Worm (Caenorhabditis elegans) whole organism, L1 larva: Measurements from ENCODE around the gene cutl-5.
A peak's percentile ranks its signal among the peaks of the same experiment; 100 is the strongest.

ENCODE experiments used
- C16A3.4 ChIP-seq: fragments of 150-350 bp; optimal IDR thresholded peaks from 2 replicates; lab custom pipeline; 2014; ENCODE audit warnings: missing biosample characterization, missing genetic modification characterization
- Y116A8C.19 ChIP-seq: sonication (generic microtip); optimal IDR thresholded peaks from 2 replicates; lab custom pipeline; 2016; ENCODE audit warnings: missing compliant biosample characterization, missing genetic modification characterization, borderline replicate concordance
- aha-1 ChIP-seq: fragments of 150-350 bp; optimal IDR thresholded peaks from 2 replicates; lab custom pipeline; 2014; ENCODE audit warnings: missing biosample characterization, missing genetic modification characterization
- aly-2 ChIP-seq: fragments of 150-350 bp; optimal IDR thresholded peaks from 2 replicates; lab custom pipeline; 2014; ENCODE audit warnings: missing biosample characterization, missing genetic modification characterization
- blmp-1 ChIP-seq: fragments of 150-350 bp; optimal IDR thresholded peaks from 2 replicates; lab custom pipeline; 2014; ENCODE audit warnings: missing biosample characterization, missing genetic modification characterization
- ceh-8 ChIP-seq: fragments of 200-800 bp; sonication (Bioruptor generic); optimal IDR thresholded peaks from 2 replicates; lab custom pipeline; 2018; ENCODE audit warnings: mild to moderate bottlenecking, missing genetic modification characterization, moderate library complexity, missing compliant biosample characterization
- ceh-90 ChIP-seq: sonication (generic microtip); optimal IDR thresholded peaks from 2 replicates; lab custom pipeline; 2016; ENCODE audit warnings: missing genetic modification characterization, missing compliant biosample characterization
- dpl-1 ChIP-seq, 3 experiments: fragments of 150-350 bp in 2 of 3; sonication (generic microtip) in 1 of 3; optimal IDR thresholded peaks; 2 replicates each; lab custom pipeline; 2014 to 2017; ENCODE audit warnings: missing biosample characterization in 3 of 3, missing genetic modification characterization in 3 of 3, missing genetic modification reagents in 3 of 3
- egl-13 ChIP-seq: sonication (generic microtip); optimal IDR thresholded peaks from 2 replicates; lab custom pipeline; 2016; ENCODE audit warnings: missing genotype, missing genetic modification reagents, missing genetic modification characterization, missing compliant biosample characterization
- elt-2 ChIP-seq: sonication (generic microtip); optimal IDR thresholded peaks from 2 replicates; lab custom pipeline; 2016; ENCODE audit warnings: missing genetic modification characterization, mild to moderate bottlenecking, inconsistent platforms, missing compliant biosample characterization, missing genetic modification reagents
- elt-3 ChIP-seq, 6 experiments: fragments of 150-350 bp in 1 of 6; sonication (generic microtip); optimal IDR thresholded peaks; 2 replicates each; lab custom pipeline; 2017 to 2018; ENCODE audit warnings: missing biosample characterization in 6 of 6, missing genetic modification characterization in 6 of 6, inconsistent platforms in 1 of 6
- ets-5 ChIP-seq: fragments of 200-800 bp; sonication (Bioruptor generic); IDR thresholded peaks from 2 replicates; pipeline ENCODE4 v1.3.6; 2022; ENCODE audit warnings: missing genetic modification characterization, missing compliant biosample characterization
- fkh-4 ChIP-seq: sonication (generic microtip); optimal IDR thresholded peaks from 2 replicates; lab custom pipeline; 2016; ENCODE audit warnings: missing compliant biosample characterization, missing genetic modification characterization, borderline replicate concordance
- grh-1 ChIP-seq: fragments of 200-800 bp; sonication (Bioruptor generic); IDR thresholded peaks from 2 replicates; pipeline ENCODE4 v1.3.6; 2022; ENCODE audit warnings: missing genetic modification reagents, missing genetic modification characterization, missing compliant biosample characterization
- hlh-4 ChIP-seq: sonication (generic microtip); optimal IDR thresholded peaks from 2 replicates; lab custom pipeline; 2016; ENCODE audit warnings: mild to moderate bottlenecking, missing genetic modification characterization, missing compliant biosample characterization
- irx-1 ChIP-seq: sonication (generic microtip); optimal IDR thresholded peaks from 2 replicates; lab custom pipeline; 2016; ENCODE audit warnings: missing genetic modification characterization, missing compliant biosample characterization
- jun-1 ChIP-seq: fragments of 150-350 bp; optimal IDR thresholded peaks from 2 replicates; lab custom pipeline; 2014; ENCODE audit warnings: missing biosample characterization, missing genetic modification reagents, missing genetic modification characterization
- lin-35 ChIP-seq, 2 experiments: fragments of 150-350 bp; optimal IDR thresholded peaks; 2 replicates each; lab custom pipeline; 2014; ENCODE audit warnings: missing biosample characterization in 2 of 2, missing genetic modification characterization in 2 of 2, missing genetic modification reagents in 2 of 2
- mab-9 ChIP-seq: fragments of 200-800 bp; sonication (Bioruptor generic); IDR thresholded peaks from 2 replicates; pipeline ENCODE4 v1.3.6; 2022; ENCODE audit warnings: missing genetic modification reagents, missing genetic modification characterization, missing compliant biosample characterization
- mef-2 ChIP-seq: fragments of 150-350 bp; optimal IDR thresholded peaks from 2 replicates; lab custom pipeline; 2014; ENCODE audit warnings: missing biosample characterization, missing genetic modification characterization
- mep-1 ChIP-seq: fragments of 150-350 bp; optimal IDR thresholded peaks from 2 replicates; lab custom pipeline; 2014; ENCODE audit warnings: missing biosample characterization, missing genetic modification characterization
- nhr-12 ChIP-seq: sonication (generic microtip); optimal IDR thresholded peaks from 2 replicates; lab custom pipeline; 2017; ENCODE audit warnings: missing biosample characterization, missing genetic modification characterization
- nhr-19 ChIP-seq: fragments of 200-800 bp; sonication (Bioruptor generic); conservative IDR thresholded peaks from 2 replicates; pipeline ENCODE4 v1.3.6; 2022; ENCODE audit warnings: missing genetic modification characterization, missing compliant biosample characterization
- nhr-20 ChIP-seq: sonication (generic microtip); optimal IDR thresholded peaks from 2 replicates; lab custom pipeline; 2016; ENCODE audit warnings: mild to moderate bottlenecking, missing genetic modification characterization, missing compliant biosample characterization
- nhr-71 ChIP-seq: sonication (generic microtip); optimal IDR thresholded peaks from 2 replicates; lab custom pipeline; 2016; ENCODE audit warnings: mild to moderate bottlenecking, missing genetic modification characterization, moderate library complexity, missing compliant biosample characterization
- nhr-76 ChIP-seq: sonication (generic microtip); optimal IDR thresholded peaks from 2 replicates; lab custom pipeline; 2017; ENCODE audit warnings: missing biosample characterization, missing genetic modification characterization
- nhr-77 ChIP-seq: fragments of 150-350 bp; optimal IDR thresholded peaks from 2 replicates; lab custom pipeline; 2014; ENCODE audit warnings: missing biosample characterization, missing genetic modification characterization
- nhr-84 ChIP-seq: sonication (generic microtip); optimal IDR thresholded peaks from 2 replicates; lab custom pipeline; 2017; ENCODE audit warnings: missing biosample characterization, missing genetic modification characterization
- nhr-85 ChIP-seq: sonication (generic microtip); peaks from one replicate; lab custom pipeline; 2016; ENCODE audit warnings: missing genetic modification characterization, inconsistent platforms, missing compliant biosample characterization
- rnt-1 ChIP-seq: sonication (generic microtip); optimal IDR thresholded peaks from 2 replicates; lab custom pipeline; 2016; ENCODE audit warnings: mild to moderate bottlenecking, missing genetic modification characterization, moderate library complexity, missing compliant biosample characterization
- skn-1 ChIP-seq: fragments of 150-350 bp; optimal IDR thresholded peaks from 2 replicates; lab custom pipeline; 2014; ENCODE audit warnings: missing biosample characterization, missing genetic modification characterization
- snpc-4 ChIP-seq: fragments of 150-350 bp; optimal IDR thresholded peaks from 2 replicates; lab custom pipeline; 2014; ENCODE audit warnings: missing biosample characterization, missing genetic modification characterization
- sptf-1 ChIP-seq: fragments of 150-350 bp; optimal IDR thresholded peaks from 2 replicates; lab custom pipeline; 2014; ENCODE audit warnings: missing biosample characterization, missing genetic modification characterization
- tbx-2 ChIP-seq: sonication (generic microtip); optimal IDR thresholded peaks from 2 replicates; lab custom pipeline; 2016; ENCODE audit warnings: missing genetic modification characterization, missing compliant biosample characterization
- unc-130 ChIP-seq: fragments of 150-350 bp; optimal IDR thresholded peaks from 2 replicates; lab custom pipeline; 2017; ENCODE audit warnings: missing biosample characterization, missing genetic modification characterization, inconsistent platforms
- unc-62 ChIP-seq: fragments of 150-350 bp; optimal IDR thresholded peaks from 2 replicates; lab custom pipeline; 2014; ENCODE audit warnings: missing biosample characterization, missing genetic modification reagents, missing genetic modification characterization
- unc-98 ChIP-seq: fragments of 200-800 bp; sonication (Bioruptor generic); IDR thresholded peaks from 2 replicates; pipeline ENCODE4 v1.3.6; 2022; ENCODE audit warnings: missing genetic modification characterization, missing compliant biosample characterization
- zag-1 ChIP-seq: fragments of 150-350 bp; optimal IDR thresholded peaks from 2 replicates; lab custom pipeline; 2014; ENCODE audit warnings: missing biosample characterization, missing genetic modification characterization
- zip-4 ChIP-seq: fragments of 200-800 bp; sonication (Bioruptor generic); optimal IDR thresholded peaks from 2 replicates; lab custom pipeline; 2018; ENCODE audit warnings: mild to moderate bottlenecking, missing genetic modification characterization, moderate library complexity, missing compliant biosample characterization
- ztf-11 ChIP-seq, 2 experiments: sonication (generic microtip); optimal IDR thresholded peaks; 2 replicates each; lab custom pipeline; 2016 to 2017; ENCODE audit warnings: missing genetic modification characterization in 2 of 2, missing biosample characterization in 1 of 2, missing compliant biosample characterization in 1 of 2
- ztf-4 ChIP-seq: fragments of 150-350 bp; optimal IDR thresholded peaks from 2 replicates; lab custom pipeline; 2014; ENCODE audit warnings: missing biosample characterization, missing genetic modification characterization

cutl-5 gene

DNA sequence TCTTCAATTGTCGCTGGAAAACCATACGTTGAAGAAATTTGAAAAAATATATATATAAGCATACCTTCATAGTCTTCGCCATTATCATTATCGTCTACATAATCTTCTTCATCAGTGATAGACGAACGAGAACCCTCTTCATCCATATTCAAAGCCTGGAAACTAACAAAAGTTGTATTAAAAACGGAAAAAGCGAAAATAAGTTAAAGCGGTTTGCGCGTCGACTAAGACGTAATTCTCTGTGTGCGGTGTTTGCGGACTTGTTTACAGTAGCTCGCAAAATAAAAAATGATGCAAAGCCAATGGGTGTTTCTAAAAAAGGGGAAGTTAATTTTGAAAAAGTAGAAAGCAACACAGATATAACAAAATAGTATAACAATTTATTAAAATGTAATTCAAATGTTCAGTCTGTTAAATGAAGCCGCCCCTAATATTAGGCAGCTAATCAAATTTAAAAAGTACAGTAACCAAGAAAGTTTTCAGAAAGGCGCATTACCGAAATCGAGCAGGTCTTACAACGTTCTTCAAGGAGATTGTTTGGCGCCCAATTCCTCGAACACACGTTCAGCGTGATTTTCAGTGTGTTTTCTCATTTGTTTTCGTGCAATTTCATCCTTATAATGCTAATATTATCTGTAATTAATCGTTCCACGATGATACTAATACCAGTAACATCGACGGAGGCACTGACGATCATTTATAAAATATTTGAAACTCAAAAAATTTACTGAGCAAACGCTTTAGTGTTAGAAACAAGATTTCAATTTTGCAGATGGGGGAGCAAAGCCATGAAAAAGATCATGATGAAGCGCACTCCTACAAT is 16.4 kb upstream of the cutl-5 start, which contains the start of the genes T07F8.4 and gld-3 (continued):
- TF ChIP-seq aha-1 (tag; lab: Kevin White, UChicago), result no peak
- TF ChIP-seq ets-5 (GFP tag; lab: Robert Waterston, UW), result no peak
- TF ChIP-seq ceh-8 (GFP tag; lab: Kevin White, UChicago), result no peak
- TF ChIP-seq unc-98 (GFP tag; lab: Robert Waterston, UW), result no peak
- no peak for TF ChIP-seq grh-1
- no peak for TF ChIP-seq nhr-84 (tag; lab: Kevin White, UChicago)
- no peak for TF ChIP-seq ceh-90 (tag; lab: Kevin White, UChicago)
- TF ChIP-seq Y116A8C.19 (tag; lab: Kevin White, UChicago), result no peak
- TF ChIP-seq fkh-4 (tag; lab: Kevin White, UChicago), result no peak
- no peak for TF ChIP-seq ztf-11 (tag; optimal IDR thresholded peaks at IDR 0.05; lab: Kevin White, UChicago)
- no peak for TF ChIP-seq jun-1 (tag; lab: Kevin White, UChicago)
- no peak for TF ChIP-seq aly-2 (tag; lab: Kevin White, UChicago)
- no peak for TF ChIP-seq nhr-85 (tag; lab: Kevin White, UChicago)
- TF ChIP-seq nhr-77 (tag; lab: Kevin White, UChicago), result no peak
- no peak for TF ChIP-seq snpc-4 (tag; lab: Kevin White, UChicago)
- peak; percentile 8 to 63 (median 29) for TF ChIP-seq dpl-1 (GFP tag; optimal IDR thresholded peaks at IDR 0.05; lab: Kevin White, UChicago)
- peak; percentile 60 for TF ChIP-seq blmp-1 (tag; lab: Kevin White, UChicago)
- TF ChIP-seq zip-4 (GFP tag; lab: Kevin White, UChicago), result no peak
- no peak for TF ChIP-seq ztf-4 (tag; lab: Kevin White, UChicago)
- no peak for TF ChIP-seq nhr-12 (tag; lab: Kevin White, UChicago)
- peak; percentile 75 for TF ChIP-seq mep-1 (tag; lab: Kevin White, UChicago)
- TF ChIP-seq zag-1 (tag; lab: Kevin White, UChicago), result no peak
- TF ChIP-seq mab-9 (GFP tag; lab: Robert Waterston, UW), result no peak
- no peak for TF ChIP-seq elt-2 (tag; lab: Kevin White, UChicago)
- TF ChIP-seq hlh-4 (tag; lab: Kevin White, UChicago), result no peak
- no peak for TF ChIP-seq nhr-20 (tag; lab: Kevin White, UChicago)
- TF ChIP-seq unc-62 (GFP tag; lab: Kevin White, UChicago), result no peak
- no peak for TF ChIP-seq sptf-1 (tag; lab: Kevin White, UChicago)
- TF ChIP-seq egl-13 (tag; lab: Kevin White, UChicago), result no peak
- TF ChIP-seq irx-1 (tag; lab: Kevin White, UChicago), result no peak
- no peak for TF ChIP-seq nhr-19 (GFP tag; lab: Robert Waterston, UW)
- no peak for TF ChIP-seq elt-3 (tag; optimal IDR thresholded peaks at IDR 0.05; lab: Kevin White, UChicago)
- TF ChIP-seq nhr-71 (tag; lab: Kevin White, UChicago), result no peak
- no peak for TF ChIP-seq skn-1
- TF ChIP-seq nhr-76, result no peak
- no peak for TF ChIP-seq mef-2 (tag; lab: Kevin White, UChicago)

DNA sequence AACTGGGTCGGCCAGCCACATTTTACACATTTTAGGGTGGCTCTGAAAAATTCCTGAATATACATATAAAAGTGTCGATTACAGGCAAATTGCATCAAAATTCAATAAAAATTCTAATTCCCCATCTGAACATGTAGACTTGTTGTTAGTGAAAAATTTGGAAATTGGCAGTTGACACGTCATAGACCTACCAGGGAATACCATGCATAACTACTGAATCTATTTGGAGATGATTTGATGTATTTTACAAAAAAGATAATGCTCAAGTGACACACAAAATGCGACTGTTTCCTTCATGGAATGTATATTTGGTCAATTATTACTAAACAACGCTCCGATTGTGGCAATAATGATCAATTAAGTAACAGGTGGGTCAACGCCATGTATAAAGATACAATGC is 10.8 kb upstream of the cutl-5 start, which contains the start of gene F10E7.1:
TSS of gene F10E7.1 (plus strand) at position 301 of the 400 bp plus-strand sequence.
- TF ChIP-seq ztf-11 (tag; optimal IDR thresholded peaks at IDR 0.05; lab: Kevin White, UChicago) (no peak), rnt-1 (no peak), aly-2 (tag; lab: Kevin White, UChicago) (no peak), nhr-19 (GFP tag; lab: Robert Waterston, UW) (no peak), C16A3.4 (tag; lab: Kevin White, UChicago) (no peak), snpc-4 (tag; lab: Kevin White, UChicago) (no peak), lin-35 (GFP tag; optimal IDR thresholded peaks at IDR 0.05; lab: Kevin White, UChicago) (no peak), unc-130 (no peak), unc-62 (GFP tag; lab: Kevin White, UChicago) (no peak), tbx-2 (no peak)
